Fruit fly (Drosophila melanogaster): Measurements from ENCODE around the gene CG42764.

DNA sequence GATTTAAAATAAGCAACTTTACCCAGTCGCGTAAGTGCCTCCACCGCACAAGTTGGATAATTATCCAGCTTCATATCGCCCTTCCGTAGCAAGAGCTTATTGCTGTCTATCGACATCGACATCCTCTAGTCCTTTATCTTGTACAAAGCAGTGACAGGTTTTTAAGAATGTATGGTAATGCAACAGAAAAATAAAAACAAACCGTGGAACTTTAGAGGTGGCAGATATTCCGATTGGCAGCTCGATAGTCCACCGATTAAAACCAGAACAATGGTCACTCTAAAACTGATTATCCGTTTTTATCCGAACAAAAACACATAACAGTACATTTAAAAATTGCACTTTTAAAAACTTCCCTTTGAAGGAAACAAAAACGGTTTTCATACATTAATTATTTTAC, 38.4 kb downstream of the CG42764 start, which contains the start of gene CG5274:
- TF ChIP-seq pan (optimal IDR thresholded peaks at IDR 0.05): no peak
- no peak for TF ChIP-seq Dll (optimal IDR thresholded peaks at IDR 0.05)
- no peak for TF ChIP-seq psq (optimal IDR thresholded peaks at IDR 0.05)
